1 fruit fly cellular context compared by ENCODE assay signal in genomic region chrX:10930553-10931092, dm6.
TF ChIP-seq lines count a peak whose summit lies in the region.

Gene Myo10A (plus strand): TSS chrX:10930840.

TF ChIP-seq in whole organism, embryonic, 481 proteins besides CTCF, POLR2A, EP300 and RAD21 (continued from another document):
- peak in 1 of 2 experiments; percentile 72 for TF ChIP-seq Trl (optimal IDR thresholded peaks at IDR 0.05; lab: Kevin White, UChicago)
- no peak for TF ChIP-seq Trl (GFP tag; optimal IDR thresholded peaks at IDR 0.05; lab: Kevin White, UChicago)
- TF ChIP-seq exex (tag; optimal IDR thresholded peaks at IDR 0.05; lab: Kevin White, UChicago): no peak
- TF ChIP-seq CG6689 (GFP tag; IDR thresholded peaks at IDR 0.05; lab: Robert Waterston, UW): no peak
- no peak for TF ChIP-seq CG10431 (GFP tag; optimal IDR thresholded peaks at IDR 0.05; lab: Kevin White, UChicago)
- no peak for TF ChIP-seq CG8290 (GFP tag; optimal IDR thresholded peaks at IDR 0.05; lab: Kevin White, UChicago)
- TF ChIP-seq CG8290 (tag; optimal IDR thresholded peaks at IDR 0.05; lab: Kevin White, UChicago): peak in 1 of 2 experiments; percentile 5
- no peak for TF ChIP-seq slou (GFP tag; optimal IDR thresholded peaks at IDR 0.05; lab: Kevin White, UChicago)
- no peak for TF ChIP-seq CG8924 (tag; optimal IDR thresholded peaks at IDR 0.05; lab: Kevin White, UChicago)
- TF ChIP-seq CG42726 (GFP tag; IDR thresholded peaks at IDR 0.05; lab: Robert Waterston, UW; ENCODE audit: partially characterized antibody): no peak
- TF ChIP-seq CG34376 (GFP tag; optimal IDR thresholded peaks at IDR 0.05; lab: Kevin White, UChicago): no peak
- no peak for TF ChIP-seq CG12391 (tag; optimal IDR thresholded peaks at IDR 0.05; lab: Kevin White, UChicago)
- no peak for TF ChIP-seq bsh (GFP tag; optimal IDR thresholded peaks at IDR 0.05; lab: Kevin White, UChicago)
- no peak for TF ChIP-seq ash1 (GFP tag; optimal IDR thresholded peaks at IDR 0.05; lab: Kevin White, UChicago)
- TF ChIP-seq CG6683 (GFP tag; optimal IDR thresholded peaks at IDR 0.05; lab: Kevin White, UChicago): no peak
- TF ChIP-seq E2f1 (GFP tag; IDR thresholded peaks at IDR 0.05; lab: Robert Waterston, UW): no peak
- TF ChIP-seq pho (GFP tag; optimal IDR thresholded peaks at IDR 0.05; lab: Kevin White, UChicago): no peak
- no peak for TF ChIP-seq grn (GFP tag; optimal IDR thresholded peaks at IDR 0.05; lab: Kevin White, UChicago)
- TF ChIP-seq CG5953 (GFP tag; IDR thresholded peaks at IDR 0.05; lab: Robert Waterston, UW): no peak
- no peak for TF ChIP-seq CG2120 (GFP tag; optimal IDR thresholded peaks at IDR 0.05; lab: Kevin White, UChicago)
- no peak for TF ChIP-seq CG6813 (GFP tag; optimal IDR thresholded peaks at IDR 0.05; lab: Kevin White, UChicago)
- no peak for TF ChIP-seq btn (GFP tag; optimal IDR thresholded peaks at IDR 0.05; lab: Kevin White, UChicago)
- TF ChIP-seq Opbp (GFP tag; IDR thresholded peaks at IDR 0.05; lab: Robert Waterston, UW; ENCODE audit: partially characterized antibody): 0 out of 3 replicates have a peak, but pooled peaks have one; percentile 14
- TF ChIP-seq CG10654 (GFP tag; optimal IDR thresholded peaks at IDR 0.05; lab: Kevin White, UChicago): no peak
- TF ChIP-seq CG15269 (tag; optimal IDR thresholded peaks at IDR 0.05; lab: Kevin White, UChicago): no peak
- no peak for TF ChIP-seq CG11504 (tag; optimal IDR thresholded peaks at IDR 0.05; lab: Kevin White, UChicago)
- no peak for TF ChIP-seq Lpt (GFP tag; optimal IDR thresholded peaks at IDR 0.05; lab: Kevin White, UChicago)
- no peak for TF ChIP-seq Myb (GFP tag; optimal IDR thresholded peaks at IDR 0.05; lab: Kevin White, UChicago)
- TF ChIP-seq NC2β (GFP tag; optimal IDR thresholded peaks at IDR 0.05; lab: Kevin White, UChicago): no peak
- no peak for TF ChIP-seq jigr1 (GFP tag; IDR thresholded peaks at IDR 0.05; lab: Robert Waterston, UW)
- no peak for TF ChIP-seq CG1024 (GFP tag; IDR thresholded peaks at IDR 0.05; lab: Robert Waterston, UW)
- no peak for TF ChIP-seq CG10543 (GFP tag; optimal IDR thresholded peaks at IDR 0.05; lab: Kevin White, UChicago)
- TF ChIP-seq Jarid2 (GFP tag; optimal IDR thresholded peaks at IDR 0.05; lab: Kevin White, UChicago): peak; percentile 69
- TF ChIP-seq MBD-R2 (GFP tag; IDR thresholded peaks at IDR 0.05; lab: Robert Waterston, UW): no peak
- TF ChIP-seq scrt (GFP tag; optimal IDR thresholded peaks at IDR 0.05; lab: Kevin White, UChicago): no peak
- TF ChIP-seq ERR (GFP tag; optimal IDR thresholded peaks at IDR 0.05; lab: Kevin White, UChicago): no peak
- no peak for TF ChIP-seq gfzf (GFP tag; optimal IDR thresholded peaks at IDR 0.05; lab: Kevin White, UChicago)
- no peak for TF ChIP-seq Fer3 (tag; optimal IDR thresholded peaks at IDR 0.05; lab: Kevin White, UChicago)
- TF ChIP-seq CG6765 (GFP tag; optimal IDR thresholded peaks at IDR 0.05; lab: Kevin White, UChicago): no peak
- no peak for TF ChIP-seq CG31441 (GFP tag; IDR thresholded peaks at IDR 0.05; lab: Robert Waterston, UW)
- TF ChIP-seq so (GFP tag; IDR thresholded peaks at IDR 0.05; lab: Robert Waterston, UW): no peak
- no peak for TF ChIP-seq Tbp (GFP tag; optimal IDR thresholded peaks at IDR 0.05; lab: Kevin White, UChicago)
- TF ChIP-seq HmgD (GFP tag; optimal IDR thresholded peaks at IDR 0.05; lab: Kevin White, UChicago): no peak
- no peak for TF ChIP-seq CG10462 (GFP tag; optimal IDR thresholded peaks at IDR 0.05; lab: Kevin White, UChicago)
- TF ChIP-seq C15 (GFP tag; IDR thresholded peaks at IDR 0.05; lab: Robert Waterston, UW): no peak
- no peak for TF ChIP-seq wek (GFP tag; optimal IDR thresholded peaks at IDR 0.05; lab: Kevin White, UChicago)
- peak; percentile 8 for TF ChIP-seq BEAF-32 (GFP tag; optimal IDR thresholded peaks at IDR 0.05; lab: Kevin White, UChicago)
- TF ChIP-seq CG14050 (GFP tag; IDR thresholded peaks at IDR 0.05; lab: Robert Waterston, UW): no peak
- TF ChIP-seq D (optimal IDR thresholded peaks at IDR 0.05; lab: Kevin White, UChicago): no peak
- TF ChIP-seq D (GFP tag; optimal IDR thresholded peaks at IDR 0.05; lab: Kevin White, UChicago): no peak
- TF ChIP-seq insv (GFP tag; optimal IDR thresholded peaks at IDR 0.05; lab: Kevin White, UChicago): peak in 1 of 2 experiments; percentile 35
- TF ChIP-seq Taf1 (GFP tag; IDR thresholded peaks at IDR 0.05; lab: Robert Waterston, UW): no peak
- no peak for TF ChIP-seq B-H1 (GFP tag; IDR thresholded peaks at IDR 0.05; lab: Robert Waterston, UW)
- no peak for TF ChIP-seq CG3726 (GFP tag; IDR thresholded peaks at IDR 0.05; lab: Robert Waterston, UW)
- TF ChIP-seq ewg (GFP tag; optimal IDR thresholded peaks at IDR 0.05; lab: Kevin White, UChicago): no peak
- no peak for TF ChIP-seq ab (GFP tag; optimal IDR thresholded peaks at IDR 0.05; lab: Kevin White, UChicago)
